Worm (Caenorhabditis elegans): ENCODE data around the gene skr-10.

DNA sequence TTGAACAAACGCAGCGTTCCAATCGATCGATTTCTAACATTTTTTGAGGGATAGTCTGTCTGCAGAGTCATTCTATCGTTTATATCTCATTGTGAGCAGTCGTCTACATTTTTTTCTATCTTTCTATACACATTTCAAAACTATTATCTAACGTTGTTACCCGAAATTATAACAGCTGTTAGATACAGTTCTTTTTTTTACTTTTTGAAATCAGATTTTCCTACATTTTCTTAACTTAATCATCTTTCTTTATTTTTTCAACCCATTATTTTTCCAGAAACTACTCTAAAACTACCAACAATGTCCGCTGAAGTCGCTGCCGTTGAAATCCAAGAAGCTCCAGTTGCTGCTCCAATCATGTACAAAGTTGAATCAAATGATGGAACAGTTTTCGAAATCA, at the start of gene skr-10:
- no peak for TF ChIP-seq hmbx-1 (tag; optimal IDR thresholded peaks at IDR 0.05)
- no peak for TF ChIP-seq B0310.2 (tag; optimal IDR thresholded peaks at IDR 0.05)
